Fruit fly (Drosophila melanogaster): ENCODE data around the gene Cyp4g15.

DNA sequence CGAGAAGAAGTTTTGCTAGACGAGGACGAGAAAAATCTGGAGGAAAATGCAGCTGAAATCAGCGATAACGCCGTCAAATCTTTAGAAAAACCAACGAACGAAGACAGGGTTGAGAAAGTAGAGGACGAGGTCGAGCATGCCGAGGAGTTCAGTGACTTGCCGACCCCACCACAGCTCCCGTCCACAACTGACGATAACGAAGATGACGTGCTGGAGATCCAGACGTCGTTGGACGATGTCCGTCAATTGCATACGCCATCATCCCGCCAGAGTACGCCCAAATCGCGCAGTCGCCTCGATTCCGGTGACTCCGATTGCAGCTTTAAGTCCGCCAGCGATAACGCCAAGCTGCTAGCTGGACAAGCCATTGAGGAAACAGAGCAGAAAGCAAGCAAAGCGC is 19.7 kb upstream of the Cyp4g15 start:
- TF ChIP-seq CTCF (optimal IDR thresholded peaks at IDR 0.05) (no peak), CG8478 (optimal IDR thresholded peaks at IDR 0.05) (no peak)
